Worm (Caenorhabditis elegans): ENCODE results near the gene Y69A2AR.28.
A peak's percentile ranks its signal among the peaks of the same experiment; 100 is the strongest.

The Y69A2AR.28 gene

ce11 chrIV:2599634-2600033 lies 13.2 kb downstream of the Y69A2AR.28 start (continued):
- TF ChIP-seq fos-1 (tag; optimal IDR thresholded peaks at IDR 0.05) (peak; percentile 55), ceh-90 (tag; optimal IDR thresholded peaks at IDR 0.05) (no peak), aha-1 (tag; optimal IDR thresholded peaks at IDR 0.05) (peak; percentile 33), hlh-4 (tag; optimal IDR thresholded peaks at IDR 0.05) (no peak), Y116A8C.19 (tag; optimal IDR thresholded peaks at IDR 0.05; ENCODE audit: borderline replicate concordance) (no peak), F16B12.6 (tag; optimal IDR thresholded peaks at IDR 0.05) (peak; percentile 39), blmp-1 (tag; optimal IDR thresholded peaks at IDR 0.05) (peak; percentile 55), nhr-77 (tag; optimal IDR thresholded peaks at IDR 0.05) (peak; percentile 44), nhr-76 (tag; optimal IDR thresholded peaks at IDR 0.05) (no peak), unc-130 (tag; optimal IDR thresholded peaks at IDR 0.05) (peak; percentile 57), mep-1 (tag; optimal IDR thresholded peaks at IDR 0.05) (peak; percentile 94), xbp-1 (tag; optimal IDR thresholded peaks at IDR 0.05) (peak; percentile 74), C04F5.9 (tag; optimal IDR thresholded peaks at IDR 0.05) (peak; percentile 49), ceh-82 (tag; optimal IDR thresholded peaks at IDR 0.05) (peak; percentile 51 to 80 (median 68)), aly-2 (tag; optimal IDR thresholded peaks at IDR 0.05) (no peak), dsc-1 (tag; optimal IDR thresholded peaks at IDR 0.05) (peak; percentile 62), pax-3 (tag; optimal IDR thresholded peaks at IDR 0.05) (peak; percentile 53), tlp-1 (tag; optimal IDR thresholded peaks at IDR 0.05) (no peak), nhr-47 (tag; optimal IDR thresholded peaks at IDR 0.05) (peak; percentile 88), unc-98 (GFP tag; IDR thresholded peaks at IDR 0.05) (no peak), mef-2 (tag; optimal IDR thresholded peaks at IDR 0.05) (peak; percentile 38), isw-1 (GFP tag; IDR thresholded peaks at IDR 0.05) (peak; percentile 68), nhr-237 (tag; optimal IDR thresholded peaks at IDR 0.05) (peak; percentile 4), nhr-28 (tag; optimal IDR thresholded peaks at IDR 0.05) (no peak), ets-5 (GFP tag; IDR thresholded peaks at IDR 0.05) (no peak), vab-15 (tag; optimal IDR thresholded peaks at IDR 0.05) (no peak), egl-13 (tag; optimal IDR thresholded peaks at IDR 0.05) (peak; percentile 59), efl-3 (GFP tag; optimal IDR thresholded peaks at IDR 0.05) (no peak), sup-37 (GFP tag; optimal IDR thresholded peaks at IDR 0.05) (peak; percentile 31), mdl-1 (tag; optimal IDR thresholded peaks at IDR 0.05) (peak in 1 of 2 experiments; percentile 93), elt-3 (tag; optimal IDR thresholded peaks at IDR 0.05) (peak in 2 of 6 experiments; percentile 13 to 24), lin-35 (GFP tag; optimal IDR thresholded peaks at IDR 0.05) (peak; percentile 77 to 87), unc-30 (tag; optimal IDR thresholded peaks at IDR 0.05) (no peak), tbx-2 (tag; optimal IDR thresholded peaks at IDR 0.05) (peak; percentile 86), C34B4.2 (tag; optimal IDR thresholded peaks at IDR 0.05) (no peak), efl-1 (optimal IDR thresholded peaks at IDR 0.05) (peak; percentile 85 to 90), efl-1 (GFP tag; optimal IDR thresholded peaks at IDR 0.05 in 1 of 2) (peak; percentile 74 to 97), fkh-4 (tag; optimal IDR thresholded peaks at IDR 0.05; ENCODE audit: borderline replicate concordance) (no peak), pag-3 (tag; optimal IDR thresholded peaks at IDR 0.05; ENCODE audit: borderline replicate concordance, insufficient read depth) (no peak), ztf-4 (tag; optimal IDR thresholded peaks at IDR 0.05) (peak; percentile 75), hlh-17 (GFP tag; optimal IDR thresholded peaks at IDR 0.05; ENCODE audit: borderline replicate concordance) (no peak), zag-1 (tag; optimal IDR thresholded peaks at IDR 0.05) (peak; percentile 9)

- TF ChIP-seq ztf-4 (tag; optimal IDR thresholded peaks at IDR 0.05) (no peak), tbx-2 (tag; optimal IDR thresholded peaks at IDR 0.05) (no peak), lsy-2 (tag; optimal IDR thresholded peaks at IDR 0.05) (no peak), snu-23 (GFP tag; optimal IDR thresholded peaks at IDR 0.05) (no peak), lin-14 (GFP tag; optimal IDR thresholded peaks at IDR 0.05) (no peak), egl-27 (tag; optimal IDR thresholded peaks at IDR 0.05) (no peak), unc-86 (tag; optimal IDR thresholded peaks at IDR 0.05) (no peak), unc-98 (GFP tag; IDR thresholded peaks at IDR 0.05) (no peak), C04F5.9 (tag; optimal IDR thresholded peaks at IDR 0.05) (no peak), hlh-4 (tag; optimal IDR thresholded peaks at IDR 0.05) (no peak), nhr-47 (tag; optimal IDR thresholded peaks at IDR 0.05) (no peak), sptf-1 (tag; optimal IDR thresholded peaks at IDR 0.05) (no peak), egl-13 (tag; optimal IDR thresholded peaks at IDR 0.05) (no peak), fkh-8 (tag; optimal IDR thresholded peaks at IDR 0.05) (no peak), nhr-76 (tag; optimal IDR thresholded peaks at IDR 0.05) (no peak), lir-3 (tag; optimal IDR thresholded peaks at IDR 0.05; ENCODE audit: poor library complexity) (no peak), ama-1 (optimal IDR thresholded peaks at IDR 0.05) (no peak), lin-39 (tag; optimal IDR thresholded peaks at IDR 0.05) (no peak), pqm-1 (tag; optimal IDR thresholded peaks at IDR 0.05) (no peak), fos-1 (tag; optimal IDR thresholded peaks at IDR 0.05) (no peak)
Measured at ce11 chrIV:2597417-2597816, 15.4 kb downstream of the Y69A2AR.28 start, which contains the start of gene Y69A2AR.47. TSS of gene Y69A2AR.47 (plus strand) at chrIV:2597717.
